Worm (Caenorhabditis elegans) whole organism, late embryonic: ENCODE measurements around the gene F44D12.2.
"Not testable (repeated sequence)": the region's sequence is repeated elsewhere in the genome, so short reads cannot be mapped to it uniquely, and the experiment has no call there.

ENCODE experiments used
- C38D4.7 ChIP-seq: fragments of 200-800 bp; sonication (Bioruptor generic); optimal IDR thresholded peaks from 2 replicates; lab custom pipeline; 2018; ENCODE audit warnings: mild to moderate bottlenecking, missing genetic modification characterization, moderate library complexity, missing compliant biosample characterization
- K02D7.2 ChIP-seq: sonication (generic microtip); optimal IDR thresholded peaks from 2 replicates; lab custom pipeline; 2017; ENCODE audit warnings: mild to moderate bottlenecking, missing genetic modification characterization, missing compliant biosample characterization
- K09A11.1 ChIP-seq: sonication (generic microtip); optimal IDR thresholded peaks from 2 replicates; lab custom pipeline; 2017; ENCODE audit warnings: antibody characterized with exemption, mild to moderate bottlenecking, missing genetic modification characterization, missing compliant biosample characterization; ENCODE audit not compliant: insufficient read depth
- T23F11.4 ChIP-seq: fragments of 200-800 bp; sonication (Bioruptor generic); optimal IDR thresholded peaks from 2 replicates; lab custom pipeline; 2018; ENCODE audit warnings: mild to moderate bottlenecking, missing genetic modification characterization, missing compliant biosample characterization
- ahr-1 ChIP-seq: sonication (generic microtip); optimal IDR thresholded peaks from 2 replicates; lab custom pipeline; 2016; ENCODE audit warnings: missing genetic modification characterization, missing compliant biosample characterization
- ceh-14 ChIP-seq: sonication (generic microtip); optimal IDR thresholded peaks from 2 replicates; lab custom pipeline; 2016; ENCODE audit warnings: missing genotype, missing genetic modification characterization, missing compliant biosample characterization
- ceh-18 ChIP-seq: sonication (generic microtip); optimal IDR thresholded peaks from 2 replicates; lab custom pipeline; 2016; ENCODE audit warnings: missing genetic modification characterization, missing compliant biosample characterization
- ceh-2 ChIP-seq: sonication (generic microtip); optimal IDR thresholded peaks from 2 replicates; lab custom pipeline; 2016; ENCODE audit warnings: missing genotype, missing genetic modification characterization, missing compliant biosample characterization
- ceh-30 ChIP-seq: fragments of 150-350 bp; optimal IDR thresholded peaks from 2 replicates; lab custom pipeline; 2014; ENCODE audit warnings: missing biosample characterization, missing genetic modification characterization
- ceh-31 ChIP-seq: sonication (generic microtip); optimal IDR thresholded peaks from 2 replicates; lab custom pipeline; 2016; ENCODE audit warnings: missing genetic modification characterization, missing compliant biosample characterization
- ceh-34 ChIP-seq: sonication (generic microtip); optimal IDR thresholded peaks from 2 replicates; lab custom pipeline; 2016; ENCODE audit warnings: mild to moderate bottlenecking, missing genetic modification characterization, missing compliant biosample characterization
- ceh-45 ChIP-seq: fragments of 200-800 bp; sonication (Bioruptor generic); IDR thresholded peaks from 2 replicates; pipeline ENCODE4 v1.3.6; 2022; ENCODE audit warnings: missing genetic modification reagents, missing genetic modification characterization, missing compliant biosample characterization
- ceh-6 ChIP-seq: fragments of 200-800 bp; sonication (Bioruptor generic); optimal IDR thresholded peaks from 2 replicates; lab custom pipeline; 2018; ENCODE audit warnings: mild to moderate bottlenecking, missing genetic modification characterization, missing compliant biosample characterization
- che-1 ChIP-seq: sonication (generic microtip); optimal IDR thresholded peaks from 2 replicates; lab custom pipeline; 2016; ENCODE audit warnings: mild to moderate bottlenecking, missing genetic modification characterization, missing compliant biosample characterization
- dmd-4 ChIP-seq: sonication (generic microtip); optimal IDR thresholded peaks from 2 replicates; lab custom pipeline; 2016; ENCODE audit warnings: borderline replicate concordance, missing genetic modification characterization, missing compliant biosample characterization
- dve-1 ChIP-seq: sonication (generic microtip); optimal IDR thresholded peaks from 2 replicates; lab custom pipeline; 2017; ENCODE audit warnings: antibody characterized with exemption, mild to moderate bottlenecking, missing genetic modification characterization, missing compliant biosample characterization
- elt-2 ChIP-seq: sonication (generic microtip); optimal IDR thresholded peaks from 2 replicates; lab custom pipeline; 2016; ENCODE audit warnings: missing genetic modification reagents, missing genetic modification characterization, missing compliant biosample characterization
- ets-4 ChIP-seq: sonication (generic microtip); optimal IDR thresholded peaks from 2 replicates; lab custom pipeline; 2016; ENCODE audit warnings: missing genetic modification characterization, missing compliant biosample characterization
- eyg-1 ChIP-seq: sonication (generic microtip); optimal IDR thresholded peaks from 2 replicates; lab custom pipeline; 2016; ENCODE audit warnings: missing genotype, missing genetic modification characterization, missing compliant biosample characterization
- gmeb-2 ChIP-seq: sonication (generic microtip); optimal IDR thresholded peaks from 2 replicates; lab custom pipeline; 2016; ENCODE audit warnings: missing genetic modification characterization, inconsistent platforms, missing compliant biosample characterization
- hlh-13 ChIP-seq: fragments of 200-800 bp; sonication (Bioruptor generic); optimal IDR thresholded peaks from 2 replicates; lab custom pipeline; 2018; ENCODE audit warnings: mild to moderate bottlenecking, missing genetic modification characterization, missing compliant biosample characterization
- hlh-15 ChIP-seq: sonication (generic microtip); optimal IDR thresholded peaks from 2 replicates; lab custom pipeline; 2016; ENCODE audit warnings: missing genetic modification characterization, missing compliant biosample characterization
- hlh-30 ChIP-seq: sonication (generic microtip); optimal IDR thresholded peaks from 2 replicates; lab custom pipeline; 2017; ENCODE audit warnings: antibody characterized with exemption, missing genetic modification characterization, missing compliant biosample characterization; ENCODE audit not compliant: insufficient read depth
- lim-6 ChIP-seq: sonication (generic microtip); optimal IDR thresholded peaks from 2 replicates; lab custom pipeline; 2016; ENCODE audit warnings: missing genetic modification characterization, missing compliant biosample characterization
- madf-2 ChIP-seq: sonication (generic microtip); optimal IDR thresholded peaks from 2 replicates; lab custom pipeline; 2017; ENCODE audit warnings: missing genetic modification characterization, missing compliant biosample characterization
- mec-3 ChIP-seq: sonication (generic microtip); optimal IDR thresholded peaks from 2 replicates; lab custom pipeline; 2016; ENCODE audit warnings: borderline replicate concordance, missing genetic modification characterization, missing compliant biosample characterization
- nfya-1 ChIP-seq: sonication (generic microtip); optimal IDR thresholded peaks from 2 replicates; lab custom pipeline; 2017; ENCODE audit warnings: missing genetic modification characterization, mild to moderate bottlenecking, missing compliant biosample characterization, antibody characterized with exemption, moderate library complexity
- npax-4 ChIP-seq: sonication (generic microtip); optimal IDR thresholded peaks from 2 replicates; lab custom pipeline; 2016; ENCODE audit warnings: missing genetic modification characterization, missing compliant biosample characterization
- pha-2 ChIP-seq: sonication (generic microtip); optimal IDR thresholded peaks from 2 replicates; lab custom pipeline; 2017; ENCODE audit warnings: mild to moderate bottlenecking, missing genetic modification characterization, missing compliant biosample characterization
- pha-4 ChIP-seq: fragments of 150-350 bp; optimal IDR thresholded peaks from 2 replicates; lab custom pipeline; 2018; ENCODE audit warnings: missing biosample characterization, missing genetic modification reagents, missing genetic modification characterization
- pros-1 ChIP-seq: fragments of 150-350 bp; optimal IDR thresholded peaks from 2 replicates; lab custom pipeline; 2014; ENCODE audit warnings: missing biosample characterization, missing genetic modification reagents, missing genetic modification characterization
- ref-2 ChIP-seq: sonication (generic microtip); optimal IDR thresholded peaks from 2 replicates; lab custom pipeline; 2016; ENCODE audit warnings: missing genetic modification characterization, missing compliant biosample characterization
- sdc-2 ChIP-seq: sonication (generic microtip); optimal IDR thresholded peaks from 2 replicates; lab custom pipeline; 2016; ENCODE audit warnings: missing genotype, missing genetic modification characterization, missing compliant biosample characterization
- sox-4 ChIP-seq: sonication (generic microtip); optimal IDR thresholded peaks from 2 replicates; lab custom pipeline; 2017; ENCODE audit warnings: mild to moderate bottlenecking, missing genetic modification characterization, inconsistent platforms, missing compliant biosample characterization
- tbx-7 ChIP-seq: sonication (generic microtip); optimal IDR thresholded peaks from 2 replicates; lab custom pipeline; 2016; ENCODE audit warnings: missing genotype, missing genetic modification characterization, missing compliant biosample characterization
- unc-42 ChIP-seq: sonication (generic microtip); optimal IDR thresholded peaks from 2 replicates; lab custom pipeline; 2016; ENCODE audit warnings: missing genotype, missing genetic modification characterization, missing compliant biosample characterization
- ztf-16 ChIP-seq: sonication (generic microtip); optimal IDR thresholded peaks from 2 replicates; lab custom pipeline; 2017; ENCODE audit warnings: missing genetic modification characterization, missing compliant biosample characterization

Gene F44D12.2

DNA sequence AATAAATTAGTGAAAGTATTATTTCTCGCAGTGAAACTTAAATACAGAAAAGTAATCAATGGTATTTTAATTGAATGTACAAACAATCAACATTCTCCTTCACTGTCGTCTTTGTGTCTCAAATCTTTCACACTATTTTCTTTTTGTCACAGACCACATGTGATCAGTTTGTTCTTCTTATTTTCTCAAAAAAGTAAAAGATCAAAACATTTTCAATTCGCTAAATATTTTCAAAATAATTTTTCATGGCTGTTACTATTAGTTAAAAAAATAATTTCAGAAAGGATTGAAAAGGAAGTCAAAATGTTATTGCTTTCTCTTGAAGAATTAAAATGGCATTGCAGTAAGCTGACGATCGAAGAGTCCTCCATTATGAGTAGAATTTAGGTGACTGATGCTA, 23.3 kb upstream of the F44D12.2 start, which contains the start of gene dhs-31:
Gene dhs-31, minus strand, starts transcription at position 101 of the 400 bp plus-strand sequence.
- TF ChIP-seq pha-2 (no peak), gmeb-2 (tag; lab: Kevin White, UChicago) (no peak), ceh-30 (tag; lab: Kevin White, UChicago) (no peak), ets-4 (tag; lab: Kevin White, UChicago) (no peak), elt-2 (no peak), dve-1 (tag; lab: Kevin White, UChicago) (no peak), eyg-1 (no peak), ceh-34 (tag; lab: Kevin White, UChicago) (no peak)

DNA sequence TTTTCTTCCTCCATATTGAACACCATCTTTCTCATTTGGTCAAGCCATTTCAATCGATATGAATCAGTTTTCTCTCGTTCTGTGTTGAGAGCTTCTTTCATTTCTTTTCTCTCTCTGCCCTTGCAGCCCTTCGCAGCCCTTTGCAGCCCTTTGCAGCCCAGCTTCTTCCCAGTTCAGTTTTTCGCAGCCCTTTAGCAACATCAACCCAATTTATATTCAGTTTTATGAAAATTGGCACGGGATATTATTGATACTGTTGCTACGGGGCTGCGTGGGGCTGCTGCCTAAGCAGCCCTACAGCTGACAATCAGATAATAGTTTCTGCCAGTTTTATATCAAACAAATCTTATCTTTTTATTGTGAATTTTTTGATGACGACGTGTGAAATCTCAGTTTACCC, 19.4 kb upstream of the F44D12.2 start, which contains the start of gene F44D12.10:
Gene F44D12.10, minus strand, starts transcription at position 101 of the 400 bp plus-strand sequence.
- no peak for TF ChIP-seq pha-4 (tag; lab: Kevin White, UChicago)
- no peak for TF ChIP-seq sox-4
- TF ChIP-seq tbx-7 = no peak
- TF ChIP-seq che-1 (tag; lab: Kevin White, UChicago) = no peak
- no peak for TF ChIP-seq K02D7.2
- TF ChIP-seq K09A11.1 (tag; lab: Kevin White, UChicago) = no peak
- TF ChIP-seq ahr-1 = no peak
- no peak for TF ChIP-seq dmd-4 (tag; lab: Kevin White, UChicago)
- no peak for TF ChIP-seq ceh-45
- no peak for TF ChIP-seq ref-2 (tag; lab: Kevin White, UChicago)
- TF ChIP-seq ztf-16 = no peak
- TF ChIP-seq hlh-13 (GFP tag; lab: Kevin White, UChicago) = no peak

ce11 chrIV:10033053-10033452, 15.5 kb upstream of the F44D12.2 start, which contains the start of gene F44D12.6:
TSS of gene F44D12.6 (plus strand) at chrIV:10033353.
- no peak for TF ChIP-seq ets-4 (tag; lab: Kevin White, UChicago)
- TF ChIP-seq C38D4.7 = no peak
- no peak for TF ChIP-seq sdc-2 (tag; lab: Kevin White, UChicago)
- no peak for TF ChIP-seq eyg-1
- no peak for TF ChIP-seq hlh-13 (GFP tag; lab: Kevin White, UChicago)
- no peak for TF ChIP-seq dmd-4 (tag; lab: Kevin White, UChicago)
- TF ChIP-seq hlh-15 (tag; lab: Kevin White, UChicago) = no peak
- no peak for TF ChIP-seq T23F11.4 (GFP tag; lab: Kevin White, UChicago)
- no peak for TF ChIP-seq pros-1 (tag; lab: Kevin White, UChicago)
- TF ChIP-seq npax-4 (tag; lab: Kevin White, UChicago) = no peak
- no peak for TF ChIP-seq ceh-2
- no peak for TF ChIP-seq unc-42 (tag; lab: Kevin White, UChicago)
- TF ChIP-seq ceh-31 = no peak
- no peak for TF ChIP-seq ceh-45
- no peak for TF ChIP-seq nfya-1 (tag; lab: Kevin White, UChicago)
- no peak for TF ChIP-seq ceh-18 (tag; lab: Kevin White, UChicago)
- TF ChIP-seq mec-3 (tag; lab: Kevin White, UChicago) = no peak
- TF ChIP-seq hlh-30 (tag; lab: Kevin White, UChicago) = no peak
- TF ChIP-seq ceh-6 (GFP tag; lab: Kevin White, UChicago) = no peak

DNA sequence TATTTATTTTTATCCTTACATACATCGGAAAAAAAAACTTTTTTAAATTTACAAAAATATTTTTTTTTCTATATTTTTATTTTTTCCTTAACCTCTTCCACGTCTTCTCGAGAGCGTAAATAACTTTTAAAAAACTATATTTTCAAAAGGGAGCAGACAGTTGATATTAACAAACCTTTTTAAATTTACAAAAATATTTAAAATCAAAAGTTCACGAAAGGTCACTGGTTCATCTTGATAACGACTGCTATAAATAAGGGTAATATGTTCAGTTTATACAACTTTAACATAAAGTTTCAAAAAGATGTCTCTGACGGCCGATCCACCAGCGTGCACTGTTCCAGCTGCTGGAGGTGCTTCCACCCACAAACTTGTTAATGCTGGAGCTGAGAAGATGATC, 11.2 kb upstream of the F44D12.2 start, which contains the start of the genes F44D12.16 and msd-2:
Gene F44D12.16, plus strand, starts transcription at position 301 of the 400 bp plus-strand sequence.
Gene msd-2, plus strand, starts transcription at position 305 of the 400 bp plus-strand sequence.
- TF ChIP-seq gmeb-2 (tag; lab: Kevin White, UChicago); K02D7.2; hlh-30 (tag; lab: Kevin White, UChicago): not testable (repeated sequence)

ce11 chrIV:10027566-10027965, 10.0 kb upstream of the F44D12.2 start, which contains the start of gene gipc-2:
TSS of gene gipc-2 (minus strand) at chrIV:10027666.
- TF ChIP-seq ceh-2 (no peak), madf-2 (tag; lab: Kevin White, UChicago) (no peak), ceh-14 (tag; lab: Kevin White, UChicago) (no peak), nfya-1 (tag; lab: Kevin White, UChicago) (no peak), lim-6 (no peak)
- TF ChIP-seq, all 69 proteins: peak for 0
